Worm (Caenorhabditis elegans) whole organism, L3 larva: ENCODE measurements around the gene EGAP9.3.

Experiments
- ZK546.5 ChIP-seq: sonication (generic microtip); optimal IDR thresholded peaks from 2 replicates; lab custom pipeline; 2017; ENCODE audit warnings: missing biosample characterization, missing genetic modification characterization
- ceh-82 ChIP-seq: fragments of 150-350 bp; optimal IDR thresholded peaks from 2 replicates; lab custom pipeline; 2014; ENCODE audit warnings: missing biosample characterization, missing genetic modification characterization
- ceh-9 ChIP-seq: sonication (generic microtip); optimal IDR thresholded peaks from 2 replicates; lab custom pipeline; 2018; ENCODE audit warnings: missing biosample characterization, missing genetic modification characterization
- egl-27 ChIP-seq: sonication (generic microtip); optimal IDR thresholded peaks from 4 replicates; lab custom pipeline; 2017; ENCODE audit warnings: missing biosample characterization, missing genetic modification reagents, missing genetic modification characterization
- fkh-10 ChIP-seq: sonication (generic microtip); optimal IDR thresholded peaks from 2 replicates; lab custom pipeline; 2017; ENCODE audit warnings: missing biosample characterization, missing genetic modification reagents, missing genetic modification characterization
- fos-1 ChIP-seq: fragments of 150-350 bp; optimal IDR thresholded peaks from 2 replicates; lab custom pipeline; 2014; ENCODE audit warnings: missing biosample characterization, missing genetic modification characterization
- nhr-11 ChIP-seq: fragments of 150-350 bp; optimal IDR thresholded peaks from 2 replicates; lab custom pipeline; 2014; ENCODE audit warnings: missing biosample characterization, missing genetic modification characterization
- nhr-28 ChIP-seq: fragments of 150-350 bp; optimal IDR thresholded peaks from 2 replicates; lab custom pipeline; 2014; ENCODE audit warnings: missing biosample characterization, missing genetic modification characterization
- nhr-43 ChIP-seq: sonication (generic microtip); optimal IDR thresholded peaks from 2 replicates; lab custom pipeline; 2016; ENCODE audit warnings: mild to moderate bottlenecking, missing genetic modification characterization, missing compliant biosample characterization; ENCODE audit not compliant: poor library complexity, severe bottlenecking
- nhr-76 ChIP-seq: fragments of 150-350 bp; sonication (generic microtip); optimal IDR thresholded peaks from 5 replicates; lab custom pipeline; 2014; ENCODE audit warnings: missing biosample characterization, missing genetic modification characterization
- pha-4 ChIP-seq: fragments of 150-350 bp; optimal IDR thresholded peaks from 2 replicates; lab custom pipeline; 2014; ENCODE audit warnings: missing biosample characterization, missing genetic modification reagents, missing genetic modification characterization

ce11 chrV:6544999-6545398 is 34.9 kb downstream of the EGAP9.3 start:
- no peak for TF ChIP-seq nhr-28 (tag; lab: Kevin White, UChicago)
- TF ChIP-seq ceh-9, result no peak
- no peak for TF ChIP-seq ceh-82 (tag; lab: Kevin White, UChicago)
- no peak for TF ChIP-seq nhr-43
- TF ChIP-seq pha-4 (tag; lab: Kevin White, UChicago), result no peak
- TF ChIP-seq fkh-10, result no peak
- no peak for TF ChIP-seq fos-1
- TF ChIP-seq egl-27 (tag; lab: Kevin White, UChicago), result no peak
- TF ChIP-seq nhr-76 (tag; lab: Kevin White, UChicago), result no peak
- TF ChIP-seq ZK546.5 (tag; lab: Kevin White, UChicago), result no peak
- TF ChIP-seq nhr-11, result no peak
